Fruit fly (Drosophila melanogaster): ENCODE measurements around the gene CG2767.

dm6 chr3R:8032923-8033478 lies 25.1 kb upstream of the CG2767 start, which contains the start of the genes CG11035 and unc-45:
- TF ChIP-seq Dfd (GFP tag; optimal IDR thresholded peaks at IDR 0.05) (no peak), Hnf4 (GFP tag; optimal IDR thresholded peaks at IDR 0.05) (peak; percentile 66), br (GFP tag; optimal IDR thresholded peaks at IDR 0.05) (no peak), psq (GFP tag; optimal IDR thresholded peaks at IDR 0.05) (no peak), h (GFP tag; optimal IDR thresholded peaks at IDR 0.05) (peak; percentile 54), foxo (GFP tag; optimal IDR thresholded peaks at IDR 0.05) (peak in 1 of 2 experiments; percentile 48), Abd-B (GFP tag; optimal IDR thresholded peaks at IDR 0.05) (no peak), Jra (GFP tag; optimal IDR thresholded peaks at IDR 0.05) (peak; percentile 46), CG9705 (GFP tag; optimal IDR thresholded peaks at IDR 0.05) (peak; percentile 8), fru (GFP tag; optimal IDR thresholded peaks at IDR 0.05) (peak; percentile 37), woc (GFP tag; optimal IDR thresholded peaks at IDR 0.05) (peak; percentile 83), lola (GFP tag; optimal IDR thresholded peaks at IDR 0.05) (no peak), Myc (optimal IDR thresholded peaks at IDR 0.05) (peak; percentile 55), pan (optimal IDR thresholded peaks at IDR 0.05) (no peak)

All from whole organism, wandering third instar larva.